Fruit fly (Drosophila melanogaster) whole organism, embryonic: Measurements from ENCODE around the gene Tengl3.

Experiments used
- B-H2 ChIP-seq: fragments of 200-800 bp; sonication (Bioruptor generic); optimal IDR thresholded peaks from 2 replicates; lab custom pipeline; 2018; ENCODE audit warnings: missing biosample characterization, mild to moderate bottlenecking, missing genetic modification characterization
- Bgb ChIP-seq: fragments of 200-800 bp; sonication (Bioruptor generic); IDR thresholded peaks from 2 replicates; pipeline ENCODE4 v1.3.6; 2022; ENCODE audit warnings: missing biosample characterization, missing genetic modification characterization; ENCODE audit not compliant: partially characterized antibody
- Bteb2 ChIP-seq: fragments of 200-800 bp; sonication (Bioruptor generic); optimal IDR thresholded peaks from 2 replicates; lab custom pipeline; 2016; ENCODE audit warnings: missing biosample characterization, missing genetic modification characterization
- CG11456 ChIP-seq: fragments of 200-800 bp; sonication (Bioruptor generic); IDR thresholded peaks from 3 replicates; pipeline ENCODE4 v1.3.6; 2022; ENCODE audit warnings: missing biosample characterization, missing genetic modification characterization
- CG12236 ChIP-seq: fragments of 200-800 bp; sonication (Bioruptor generic); optimal IDR thresholded peaks from 2 replicates; lab custom pipeline; 2016; ENCODE audit warnings: missing biosample characterization, missing genetic modification characterization
- CG15011 ChIP-seq: fragments of 200-800 bp; sonication (Bioruptor generic); optimal IDR thresholded peaks from 3 replicates; lab custom pipeline; 2018; ENCODE audit warnings: missing biosample characterization, mild to moderate bottlenecking, missing genetic modification characterization
- CG17186 ChIP-seq: fragments of 200-800 bp; sonication (Bioruptor generic); optimal IDR thresholded peaks from 3 replicates; lab custom pipeline; 2017; ENCODE audit warnings: missing biosample characterization, missing genetic modification reagents, missing genetic modification characterization
- CG17802 ChIP-seq: fragments of 200-800 bp; sonication (Bioruptor generic); optimal IDR thresholded peaks from 2 replicates; lab custom pipeline; 2018; ENCODE audit warnings: missing biosample characterization, mild to moderate bottlenecking, missing genetic modification characterization, moderate library complexity
- CG2116 ChIP-seq: fragments of 200-800 bp; sonication (Bioruptor generic); optimal IDR thresholded peaks from 3 replicates; lab custom pipeline; 2018; ENCODE audit warnings: missing biosample characterization, mild to moderate bottlenecking, missing genetic modification characterization
- CG2199 ChIP-seq: fragments of 200-800 bp; sonication (Bioruptor generic); IDR thresholded peaks from 3 replicates; pipeline ENCODE4 v1.3.6; 2022; ENCODE audit warnings: missing biosample characterization, missing genetic modification characterization
- CG2678 ChIP-seq: fragments of 200-800 bp; sonication (Bioruptor generic); optimal IDR thresholded peaks from 3 replicates; lab custom pipeline; 2019; ENCODE audit warnings: missing biosample characterization, mild to moderate bottlenecking, missing genetic modification characterization, moderate library complexity
- CG2889 ChIP-seq: fragments of 200-800 bp; sonication (Bioruptor generic); IDR thresholded peaks from 3 replicates; pipeline ENCODE4 v1.3.6; 2022; ENCODE audit warnings: missing biosample characterization, missing genetic modification characterization
- CG31441 ChIP-seq: fragments of 200-800 bp; sonication (Bioruptor generic); IDR thresholded peaks from 2 replicates; pipeline ENCODE4 v1.3.6; 2022; ENCODE audit warnings: missing biosample characterization, missing genetic modification characterization
- CG3163 ChIP-seq: fragments of 200-800 bp; sonication (Bioruptor generic); optimal IDR thresholded peaks from 3 replicates; lab custom pipeline; 2016; ENCODE audit warnings: missing biosample characterization, missing genetic modification characterization
- CG3847 ChIP-seq: fragments of 200-800 bp; sonication (Bioruptor generic); IDR thresholded peaks from 2 replicates; pipeline ENCODE4 v1.3.6; 2022; ENCODE audit warnings: missing biosample characterization, missing genetic modification characterization
- CG4707 ChIP-seq: fragments of 200-800 bp; sonication (Bioruptor generic); optimal IDR thresholded peaks from 2 replicates; lab custom pipeline; 2018; ENCODE audit warnings: missing biosample characterization, mild to moderate bottlenecking, missing genetic modification characterization, moderate library complexity
- CG4854 ChIP-seq: fragments of 200-800 bp; sonication (Bioruptor generic); optimal IDR thresholded peaks from 2 replicates; lab custom pipeline; 2016; ENCODE audit warnings: missing biosample characterization, missing genetic modification characterization, inconsistent platforms
- CG6654 ChIP-seq: fragments of 200-800 bp; sonication (Bioruptor generic); optimal IDR thresholded peaks from 2 replicates; lab custom pipeline; 2017; ENCODE audit warnings: missing biosample characterization, mild to moderate bottlenecking, missing genetic modification characterization
- CG7372 ChIP-seq: fragments of 200-800 bp; sonication (Bioruptor generic); IDR thresholded peaks from 2 replicates; pipeline ENCODE4 v1.3.6; 2022; ENCODE audit warnings: missing biosample characterization, missing genetic modification characterization
- CG8478 ChIP-seq: fragments of >200 bp; optimal IDR thresholded peaks from 2 replicates; lab custom pipeline; 2018
- Dek ChIP-seq: fragments of 200-800 bp; sonication (Bioruptor generic); optimal IDR thresholded peaks from 3 replicates; lab custom pipeline; 2019; ENCODE audit warnings: missing biosample characterization, mild to moderate bottlenecking, missing genetic modification characterization, moderate library complexity
- Dll ChIP-seq: fragments of 200-800 bp; sonication (Bioruptor generic); IDR thresholded peaks from 4 replicates; pipeline ENCODE4 v1.3.6; 2022; ENCODE audit warnings: missing biosample characterization, missing genetic modification characterization; ENCODE audit not compliant: partially characterized antibody
- Doc3 ChIP-seq: fragments of 200-800 bp; sonication (Bioruptor generic); IDR thresholded peaks from 3 replicates; pipeline ENCODE4 v1.3.6; 2022; ENCODE audit warnings: missing biosample characterization, missing genetic modification characterization; ENCODE audit not compliant: partially characterized antibody
- E2f1 ChIP-seq: fragments of 200-800 bp; sonication (Bioruptor generic); IDR thresholded peaks from 2 replicates; pipeline ENCODE4 v1.3.6; 2022; ENCODE audit warnings: missing biosample characterization, missing genetic modification characterization
- ERR ChIP-seq: fragments of 200-800 bp; sonication (Bioruptor generic); optimal IDR thresholded peaks from 2 replicates; lab custom pipeline; 2016; ENCODE audit warnings: missing biosample characterization, missing genetic modification characterization
- Eip74EF ChIP-seq, 2 experiments: fragments of 200-800 bp in 1 of 2; fragments of >200 bp in 1 of 2; sonication (Bioruptor generic) in 1 of 2; optimal IDR thresholded peaks; 2 replicates each; lab custom pipeline; 2017 to 2019; ENCODE audit warnings: missing biosample characterization in 2 of 2, missing genetic modification characterization in 2 of 2, mild to moderate bottlenecking in 1 of 2, moderate library complexity in 1 of 2
- GATAe ChIP-seq: fragments of 200-800 bp; sonication (Bioruptor generic); conservative IDR thresholded peaks from 2 replicates; pipeline ENCODE4 v1.3.6; 2022; ENCODE audit warnings: missing biosample characterization, missing genetic modification characterization
- MESR4 ChIP-seq: fragments of 200-800 bp; sonication (Bioruptor generic); optimal IDR thresholded peaks from 2 replicates; lab custom pipeline; 2018; ENCODE audit warnings: missing biosample characterization, mild to moderate bottlenecking, missing genetic modification characterization, moderate library complexity
- Mrtf ChIP-seq: fragments of 200-800 bp; sonication (Bioruptor generic); IDR thresholded peaks from 3 replicates; pipeline ENCODE4 v1.3.6; 2022; ENCODE audit warnings: missing biosample characterization, missing genetic modification characterization
- Neu2 ChIP-seq: fragments of 200-800 bp; sonication (Bioruptor generic); optimal IDR thresholded peaks from 3 replicates; lab custom pipeline; 2016; ENCODE audit warnings: missing biosample characterization, missing genetic modification characterization, borderline replicate concordance
- Nf-YB ChIP-seq: fragments of 200-800 bp; sonication (Bioruptor generic); optimal IDR thresholded peaks from 3 replicates; lab custom pipeline; 2019; ENCODE audit warnings: missing biosample characterization, mild to moderate bottlenecking, missing genetic modification characterization, moderate library complexity
- Pdp1 ChIP-seq, 2 experiments: fragments of 200-800 bp; sonication (Bioruptor generic); optimal IDR thresholded peaks; 3 replicates each; lab custom pipeline; 2016; ENCODE audit warnings: missing biosample characterization in 2 of 2, missing genetic modification characterization in 2 of 2, mild to moderate bottlenecking in 1 of 2, moderate library complexity in 1 of 2
- Side ChIP-seq: fragments of 200-800 bp; sonication (Bioruptor generic); optimal IDR thresholded peaks from 2 replicates; lab custom pipeline; 2016; ENCODE audit warnings: missing biosample characterization, missing genetic modification characterization
- Spps ChIP-seq: fragments of 200-800 bp; sonication (Bioruptor generic); optimal IDR thresholded peaks from 2 replicates; lab custom pipeline; 2018; ENCODE audit warnings: missing biosample characterization, mild to moderate bottlenecking, missing genetic modification characterization
- Xrp1 ChIP-seq: fragments of 200-800 bp; sonication (Bioruptor generic); IDR thresholded peaks from 2 replicates; pipeline ENCODE4 v1.3.6; 2022; ENCODE audit warnings: missing biosample characterization, missing genetic modification characterization
- amos ChIP-seq: fragments of 200-800 bp; sonication (Bioruptor generic); IDR thresholded peaks from 2 replicates; pipeline ENCODE4 v1.3.6; 2022; ENCODE audit warnings: missing biosample characterization, missing genetic modification characterization; ENCODE audit not compliant: partially characterized antibody
- bbx ChIP-seq: fragments of 200-800 bp; sonication (Bioruptor generic); IDR thresholded peaks from 2 replicates; pipeline ENCODE4 v1.3.6; 2022; ENCODE audit warnings: missing biosample characterization, missing genetic modification characterization; ENCODE audit not compliant: partially characterized antibody
- bowl ChIP-seq: fragments of 200-800 bp; sonication (Bioruptor generic); IDR thresholded peaks from 2 replicates; pipeline ENCODE4 v1.3.6; 2022; ENCODE audit warnings: missing biosample characterization, missing genetic modification characterization
- btn ChIP-seq: fragments of 200-800 bp; sonication (Bioruptor generic); optimal IDR thresholded peaks from 2 replicates; lab custom pipeline; 2016; ENCODE audit warnings: missing biosample characterization, missing genetic modification characterization
- da ChIP-seq: fragments of 200-800 bp; sonication (Bioruptor generic); optimal IDR thresholded peaks from 2 replicates; lab custom pipeline; 2016; ENCODE audit warnings: missing biosample characterization, missing genetic modification characterization
- ind ChIP-seq: fragments of 200-800 bp; sonication (Bioruptor generic); optimal IDR thresholded peaks from 3 replicates; lab custom pipeline; 2016; ENCODE audit warnings: missing biosample characterization, missing genetic modification characterization
- kay ChIP-seq: fragments of 200-800 bp; sonication (Bioruptor generic); optimal IDR thresholded peaks from 2 replicates; lab custom pipeline; 2016; ENCODE audit warnings: missing biosample characterization, missing genetic modification characterization
- ken ChIP-seq: fragments of 200-800 bp; sonication (Bioruptor generic); IDR thresholded peaks from 3 replicates; pipeline ENCODE4 v1.3.6; 2022; ENCODE audit warnings: missing biosample characterization, missing genetic modification characterization
- p53 ChIP-seq: fragments of 200-800 bp; sonication (Bioruptor generic); optimal IDR thresholded peaks from 2 replicates; lab custom pipeline; 2016; ENCODE audit warnings: missing biosample characterization, missing genetic modification characterization
- pros ChIP-seq: fragments of 200-800 bp; sonication (Bioruptor generic); optimal IDR thresholded peaks from 3 replicates; lab custom pipeline; 2019; ENCODE audit warnings: missing biosample characterization, mild to moderate bottlenecking, missing genetic modification characterization, moderate library complexity
- scrt ChIP-seq: fragments of 200-800 bp; sonication (Bioruptor generic); optimal IDR thresholded peaks from 2 replicates; lab custom pipeline; 2018; ENCODE audit warnings: missing biosample characterization, mild to moderate bottlenecking, missing genetic modification characterization, moderate library complexity
- sisA ChIP-seq: fragments of 200-800 bp; sonication (Bioruptor generic); IDR thresholded peaks from 2 replicates; pipeline ENCODE4 v1.3.6; 2022; ENCODE audit warnings: missing biosample characterization, missing genetic modification characterization
- sob ChIP-seq: fragments of 200-800 bp; sonication (Bioruptor generic); IDR thresholded peaks from 2 replicates; pipeline ENCODE4 v1.3.6; 2022; ENCODE audit warnings: missing biosample characterization, missing genetic modification characterization
- stwl ChIP-seq: fragments of 200-800 bp; sonication (Bioruptor generic); optimal IDR thresholded peaks from 3 replicates; lab custom pipeline; 2018; ENCODE audit warnings: missing biosample characterization, mild to moderate bottlenecking, missing genetic modification characterization, moderate library complexity
- trem ChIP-seq: fragments of 200-800 bp; optimal IDR thresholded peaks from 3 replicates; lab custom pipeline; 2019; ENCODE audit warnings: missing biosample characterization, mild to moderate bottlenecking, missing genetic modification characterization, moderate library complexity
- vvl ChIP-seq: fragments of 200-800 bp; sonication (Bioruptor generic); IDR thresholded peaks from 2 replicates; pipeline ENCODE4 v1.3.6; 2022; ENCODE audit warnings: missing biosample characterization, missing genetic modification characterization

Tengl3 gene

dm6 chr2L:2242139-2242538 lies 4.1 kb upstream of the Tengl3 start, which contains the start of gene CG4267 (continued):
- TF ChIP-seq MESR4 (GFP tag; lab: Kevin White, UChicago), result no peak
- TF ChIP-seq CG3163 (GFP tag; lab: Kevin White, UChicago), result no peak
- no peak for TF ChIP-seq CG12236 (GFP tag; lab: Kevin White, UChicago)
- no peak for TF ChIP-seq kay
- no peak for TF ChIP-seq CG17802 (tag; lab: Kevin White, UChicago)
- no peak for TF ChIP-seq Eip74EF (GFP tag; optimal IDR thresholded peaks at IDR 0.05; lab: Kevin White, UChicago)
- TF ChIP-seq p53 (GFP tag; lab: Kevin White, UChicago), result no peak
- no peak for TF ChIP-seq pros (GFP tag; lab: Kevin White, UChicago)
- 0 out of 3 replicates have a peak, but pooled peaks have one; percentile 35 for TF ChIP-seq CG11456 (GFP tag; lab: Robert Waterston, UW)
- TF ChIP-seq Nf-YB (GFP tag; lab: Kevin White, UChicago), result no peak
- TF ChIP-seq Pdp1 (GFP tag; optimal IDR thresholded peaks at IDR 0.05; lab: Kevin White, UChicago), result no peak
- TF ChIP-seq bowl, result no peak
- TF ChIP-seq ERR (GFP tag; lab: Kevin White, UChicago), result no peak
- no peak for TF ChIP-seq CG31441 (GFP tag; lab: Robert Waterston, UW)
- TF ChIP-seq Mrtf (GFP tag; lab: Robert Waterston, UW), result no peak
- TF ChIP-seq da, result no peak
- peak; percentile 40; the same call in 1 of the 2 replicates for TF ChIP-seq vvl (GFP tag; lab: Robert Waterston, UW)
- TF ChIP-seq CG6654, result no peak
- TF ChIP-seq CG2199 (GFP tag; lab: Robert Waterston, UW), result no peak
- TF ChIP-seq Neu2 (GFP tag; lab: Kevin White, UChicago), result no peak
- TF ChIP-seq CG2889 (GFP tag; lab: Robert Waterston, UW), result no peak
- TF ChIP-seq btn, result no peak
- no peak for TF ChIP-seq CG7372 (GFP tag; lab: Robert Waterston, UW)
- TF ChIP-seq GATAe (GFP tag; lab: Robert Waterston, UW), result no peak
- no peak for TF ChIP-seq CG4707
- no peak for TF ChIP-seq stwl
- TF ChIP-seq E2f1 (GFP tag; lab: Robert Waterston, UW), result no peak
- peak; percentile 34; the same call in 1 of the 2 replicates for TF ChIP-seq Bgb (GFP tag; lab: Robert Waterston, UW)
- TF ChIP-seq Dek, result no peak
- no peak for TF ChIP-seq CG4854 (GFP tag; lab: Kevin White, UChicago)
- peak; percentile 63 for TF ChIP-seq Dll (GFP tag; lab: Robert Waterston, UW)
- TF ChIP-seq ken, result 0 out of 3 replicates have a peak, but pooled peaks have one; percentile 27
- no peak for TF ChIP-seq CG3847 (GFP tag; lab: Robert Waterston, UW)
- TF ChIP-seq trem (tag; lab: Kevin White, UChicago), result no peak
- TF ChIP-seq sob, result 0 out of 2 replicates have a peak, but pooled peaks have one; percentile 19
- TF ChIP-seq Doc3 (GFP tag; lab: Robert Waterston, UW), result peak; percentile 32; the same call in 1 of the 3 replicates
- no peak for TF ChIP-seq Bteb2 (GFP tag; lab: Kevin White, UChicago)
- TF ChIP-seq Spps (tag; lab: Kevin White, UChicago), result no peak
- no peak for TF ChIP-seq CG8478 (lab: Kevin White, UChicago)
- TF ChIP-seq CG2678 (tag; lab: Kevin White, UChicago), result no peak
- no peak for TF ChIP-seq ind (GFP tag; lab: Kevin White, UChicago)
- TF ChIP-seq Side (GFP tag; lab: Kevin White, UChicago), result no peak
- TF ChIP-seq CG2116 (GFP tag; lab: Kevin White, UChicago), result no peak
- no peak for TF ChIP-seq CG15011 (GFP tag; lab: Kevin White, UChicago)
- no peak for TF ChIP-seq scrt
- no peak for TF ChIP-seq Xrp1 (GFP tag; lab: Robert Waterston, UW)
- TF ChIP-seq amos (GFP tag; lab: Robert Waterston, UW), result no peak; the same call in 1 of the 2 replicates
- no peak for TF ChIP-seq sisA (GFP tag; lab: Robert Waterston, UW)
- TF ChIP-seq CG17186 (GFP tag; lab: Kevin White, UChicago), result no peak
- no peak for TF ChIP-seq bbx (GFP tag; lab: Robert Waterston, UW)
- TF ChIP-seq B-H2, result no peak
